Worm (Caenorhabditis elegans) whole organism, L4 larva: ENCODE data around the gene C46A5.4.

ENCODE experiments used
- F49E8.2 ChIP-seq: sonication (generic microtip); optimal IDR thresholded peaks from 2 replicates; lab custom pipeline; 2016; ENCODE audit warnings: missing compliant biosample characterization, mild to moderate bottlenecking, missing genetic modification characterization, borderline replicate concordance
- lin-15B ChIP-seq: fragments of 150-350 bp; sonication (generic microtip); optimal IDR thresholded peaks from 3 replicates; lab custom pipeline; 2014; ENCODE audit warnings: missing biosample characterization, missing genetic modification characterization
- pha-4 ChIP-seq, 2 experiments: fragments of 150-350 bp in 1 of 2; fragments of 200-800 bp in 1 of 2; sonication (Bioruptor generic) in 1 of 2; IDR thresholded peaks in 1 of 2; optimal IDR thresholded peaks in 1 of 2; 2 replicates each; pipeline versions ENCODE4 v1.3.6 to Lab custom; 2014 to 2022; ENCODE audit warnings: missing genetic modification characterization in 2 of 2, missing genetic modification reagents in 2 of 2, missing biosample characterization in 1 of 2, missing compliant biosample characterization in 1 of 2
- zip-11 ChIP-seq: fragments of 200-800 bp; sonication (Bioruptor generic); IDR thresholded peaks from 2 replicates; pipeline ENCODE4 v1.3.6; 2022; ENCODE audit warnings: missing genetic modification characterization, missing compliant biosample characterization

- TF ChIP-seq zip-11 (GFP tag; lab: Robert Waterston, UW), result 0 out of 2 replicates have a peak, but pooled peaks have one; percentile 11
- TF ChIP-seq pha-4 (GFP tag; IDR thresholded peaks at IDR 0.05; lab: Robert Waterston, UW), result peak; percentile 61
- peak; percentile 43 for TF ChIP-seq pha-4 (tag; optimal IDR thresholded peaks at IDR 0.05; lab: Kevin White, UChicago)
- TF ChIP-seq lin-15B (tag; lab: Kevin White, UChicago), result peak; percentile 51
- TF ChIP-seq F49E8.2 (tag; lab: Kevin White, UChicago), result no peak
Observed at ce11 chrIV:7790801-7791588, 33.9 kb upstream of the C46A5.4 start, which contains the start of gene rsp-6.
